Fruit fly (Drosophila melanogaster) whole organism, embryonic: ENCODE results near the gene CG32668.

Experiments used
- Atf3 ChIP-seq: fragments of 200-800 bp; sonication (Bioruptor generic); optimal IDR thresholded peaks from 3 replicates; lab custom pipeline; 2016; ENCODE audit warnings: missing biosample characterization, missing genetic modification characterization
- CG10147 ChIP-seq: fragments of 200-800 bp; sonication (Bioruptor generic); optimal IDR thresholded peaks from 2 replicates; lab custom pipeline; 2019; ENCODE audit warnings: missing biosample characterization, mild to moderate bottlenecking, missing genetic modification characterization, moderate library complexity
- CG10209 ChIP-seq: fragments of 200-800 bp; sonication (Bioruptor generic); optimal IDR thresholded peaks from 3 replicates; lab custom pipeline; 2017; ENCODE audit warnings: missing biosample characterization, mild to moderate bottlenecking, missing genetic modification characterization, missing genetic modification reagents
- CG1024 ChIP-seq: fragments of 200-800 bp; sonication (Bioruptor generic); IDR thresholded peaks from 2 replicates; pipeline ENCODE4 v1.3.6; 2022; ENCODE audit warnings: missing biosample characterization, missing genetic modification characterization
- CG10654 ChIP-seq: fragments of 200-800 bp; sonication (Bioruptor generic); optimal IDR thresholded peaks from 2 replicates; lab custom pipeline; 2016; ENCODE audit warnings: missing biosample characterization, missing genetic modification characterization
- CG12769 ChIP-seq: fragments of 200-800 bp; sonication (Bioruptor generic); optimal IDR thresholded peaks from 2 replicates; lab custom pipeline; 2019; ENCODE audit warnings: missing biosample characterization, mild to moderate bottlenecking, missing genetic modification characterization, moderate library complexity
- CG12942 ChIP-seq: fragments of 200-800 bp; sonication (Bioruptor generic); optimal IDR thresholded peaks from 3 replicates; lab custom pipeline; 2016; ENCODE audit warnings: missing biosample characterization, missing genetic modification characterization
- CG13287 ChIP-seq: fragments of 200-800 bp; sonication (Bioruptor generic); IDR thresholded peaks from 2 replicates; pipeline ENCODE4 v1.3.6; 2022; ENCODE audit warnings: missing biosample characterization, missing genetic modification characterization; ENCODE audit not compliant: partially characterized antibody
- CG14050 ChIP-seq: fragments of 200-800 bp; sonication (Bioruptor generic); IDR thresholded peaks from 3 replicates; pipeline ENCODE4 v1.3.6; 2022; ENCODE audit warnings: missing biosample characterization, missing genetic modification characterization
- CG14441 ChIP-seq: fragments of 200-800 bp; sonication (Bioruptor generic); IDR thresholded peaks from 2 replicates; pipeline ENCODE4 v1.3.6; 2022; ENCODE audit warnings: missing biosample characterization, missing genetic modification characterization
- CG16863 ChIP-seq: fragments of 200-800 bp; sonication (Bioruptor generic); optimal IDR thresholded peaks from 3 replicates; lab custom pipeline; 2016; ENCODE audit warnings: missing biosample characterization, missing genetic modification characterization
- CG17568 ChIP-seq: fragments of 200-800 bp; sonication (Bioruptor generic); optimal IDR thresholded peaks from 2 replicates; lab custom pipeline; 2018; ENCODE audit warnings: missing biosample characterization, mild to moderate bottlenecking, missing genetic modification characterization, moderate library complexity
- CG2202 ChIP-seq: fragments of 200-800 bp; sonication (Bioruptor generic); optimal IDR thresholded peaks from 2 replicates; lab custom pipeline; 2018; ENCODE audit warnings: missing biosample characterization, mild to moderate bottlenecking, missing genetic modification characterization
- CG32532 ChIP-seq: fragments of 200-800 bp; sonication (Bioruptor generic); IDR thresholded peaks from 2 replicates; pipeline ENCODE4 v1.3.6; 2022; ENCODE audit warnings: missing biosample characterization, missing genetic modification characterization
- CG32767 ChIP-seq: fragments of 200-800 bp; sonication (Bioruptor generic); IDR thresholded peaks from 2 replicates; pipeline ENCODE4 v1.3.6; 2022; ENCODE audit warnings: missing biosample characterization, missing genetic modification characterization
- CG33213 ChIP-seq: fragments of 200-800 bp; sonication (Bioruptor generic); optimal IDR thresholded peaks from 3 replicates; lab custom pipeline; 2016; ENCODE audit warnings: missing biosample characterization, missing genetic modification characterization
- CG3995 ChIP-seq: fragments of 200-800 bp; sonication (Bioruptor generic); optimal IDR thresholded peaks from 3 replicates; lab custom pipeline; 2016; ENCODE audit warnings: missing biosample characterization, missing genetic modification characterization
- CG4820 ChIP-seq: fragments of 200-800 bp; sonication (Bioruptor generic); optimal IDR thresholded peaks from 3 replicates; lab custom pipeline; 2016; ENCODE audit warnings: missing biosample characterization, missing genetic modification characterization
- CG6254 ChIP-seq: fragments of 200-800 bp; sonication (Bioruptor generic); optimal IDR thresholded peaks from 3 replicates; lab custom pipeline; 2017; ENCODE audit warnings: mild to moderate bottlenecking, missing biosample characterization, missing genetic modification reagents, missing genetic modification characterization
- CG6854 ChIP-seq: fragments of 200-800 bp; sonication (Bioruptor generic); optimal IDR thresholded peaks from 3 replicates; lab custom pipeline; 2017; ENCODE audit warnings: missing biosample characterization, mild to moderate bottlenecking, missing genetic modification characterization
- Dip2 ChIP-seq: fragments of 200-800 bp; sonication (Bioruptor generic); IDR thresholded peaks from 2 replicates; pipeline ENCODE4 v1.3.6; 2022; ENCODE audit warnings: missing biosample characterization, missing genetic modification characterization
- HHEX ChIP-seq: fragments of 200-800 bp; sonication (Bioruptor generic); optimal IDR thresholded peaks from 3 replicates; lab custom pipeline; 2017; ENCODE audit warnings: missing biosample characterization, mild to moderate bottlenecking, missing genetic modification characterization, missing genetic modification reagents
- Hr3 ChIP-seq: fragments of 200-800 bp; sonication (Bioruptor generic); optimal IDR thresholded peaks from 3 replicates; lab custom pipeline; 2016; ENCODE audit warnings: missing biosample characterization, missing genetic modification characterization
- Hr78 ChIP-seq, 2 experiments: fragments of 200-800 bp in 1 of 2; fragments of >200 bp in 1 of 2; sonication (Bioruptor generic) in 1 of 2; optimal IDR thresholded peaks; 2 replicates each; lab custom pipeline; 2017 to 2019; ENCODE audit warnings: missing biosample characterization in 2 of 2, missing genetic modification characterization in 2 of 2, mild to moderate bottlenecking in 1 of 2, moderate library complexity in 1 of 2
- NFAT ChIP-seq: fragments of 200-800 bp; sonication (Bioruptor generic); IDR thresholded peaks from 2 replicates; pipeline ENCODE4 v1.3.6; 2022; ENCODE audit warnings: missing biosample characterization, missing genetic modification characterization
- Sin3A ChIP-seq: fragments of >200 bp; optimal IDR thresholded peaks from 2 replicates; lab custom pipeline; 2018
- Sry-δ ChIP-seq: fragments of 200-800 bp; sonication (Bioruptor generic); optimal IDR thresholded peaks from 2 replicates; lab custom pipeline; 2016; ENCODE audit warnings: missing biosample characterization, missing genetic modification characterization
- Taf1 ChIP-seq: fragments of 200-800 bp; sonication (Bioruptor generic); IDR thresholded peaks from 2 replicates; pipeline ENCODE4 v1.3.6; 2022; ENCODE audit warnings: missing biosample characterization, missing genetic modification characterization
- Trl ChIP-seq, 3 experiments: fragments of >200 bp in 2 of 3; fragments of 200-800 bp in 1 of 3; sonication (Bioruptor generic) in 1 of 3; optimal IDR thresholded peaks; 2 replicates in 1 of 3; 3 replicates in 2 of 3; lab custom pipeline; 2016 to 2017; ENCODE audit warnings: missing biosample characterization in 1 of 3, missing genetic modification characterization in 1 of 3
- ab ChIP-seq: fragments of 200-800 bp; sonication (Bioruptor generic); optimal IDR thresholded peaks from 2 replicates; lab custom pipeline; 2016; ENCODE audit warnings: missing biosample characterization, missing genetic modification characterization
- az2 ChIP-seq: fragments of 200-800 bp; sonication (Bioruptor generic); optimal IDR thresholded peaks from 3 replicates; lab custom pipeline; 2016; ENCODE audit warnings: missing biosample characterization, missing genetic modification characterization
- bcd ChIP-seq: fragments of 200-800 bp; sonication (Bioruptor generic); optimal IDR thresholded peaks from 2 replicates; lab custom pipeline; 2017; ENCODE audit warnings: missing biosample characterization, mild to moderate bottlenecking, missing genetic modification characterization
- bsh ChIP-seq, 2 experiments: fragments of 200-800 bp; sonication (Bioruptor generic); optimal IDR thresholded peaks; 2 replicates each; lab custom pipeline; 2017 to 2018; ENCODE audit warnings: mild to moderate bottlenecking in 2 of 2, missing biosample characterization in 2 of 2, missing genetic modification characterization in 2 of 2, moderate library complexity in 1 of 2
- cg ChIP-seq: fragments of 200-800 bp; sonication (Bioruptor generic); optimal IDR thresholded peaks from 3 replicates; lab custom pipeline; 2019; ENCODE audit warnings: missing biosample characterization, mild to moderate bottlenecking, missing genetic modification characterization, moderate library complexity
- chif ChIP-seq, 2 experiments: fragments of 200-800 bp; sonication (Bioruptor generic); optimal IDR thresholded peaks; 3 replicates each; lab custom pipeline; 2016; ENCODE audit warnings: missing biosample characterization in 2 of 2, missing genetic modification characterization in 2 of 2
- da ChIP-seq: fragments of 200-800 bp; sonication (Bioruptor generic); optimal IDR thresholded peaks from 2 replicates; lab custom pipeline; 2016; ENCODE audit warnings: missing biosample characterization, missing genetic modification characterization
- dimm ChIP-seq: fragments of 200-800 bp; sonication (Bioruptor generic); IDR thresholded peaks from 2 replicates; pipeline ENCODE4 v1.3.6; 2022; ENCODE audit warnings: missing biosample characterization, missing genetic modification characterization
- dysf ChIP-seq: fragments of 200-800 bp; sonication (Bioruptor generic); IDR thresholded peaks from 3 replicates; pipeline ENCODE4 v1.3.6; 2022; ENCODE audit warnings: missing biosample characterization, missing genetic modification characterization
- ken ChIP-seq: fragments of 200-800 bp; sonication (Bioruptor generic); IDR thresholded peaks from 3 replicates; pipeline ENCODE4 v1.3.6; 2022; ENCODE audit warnings: missing biosample characterization, missing genetic modification characterization
- mam ChIP-seq: fragments of 200-800 bp; sonication (Bioruptor generic); optimal IDR thresholded peaks from 3 replicates; lab custom pipeline; 2016; ENCODE audit warnings: missing biosample characterization, missing genetic modification characterization
- mld ChIP-seq: fragments of 200-800 bp; sonication (Bioruptor generic); IDR thresholded peaks from 3 replicates; pipeline ENCODE4 v1.3.6; 2022; ENCODE audit warnings: missing biosample characterization, missing genetic modification characterization; ENCODE audit not compliant: partially characterized antibody
- org-1 ChIP-seq: fragments of 200-800 bp; sonication (Bioruptor generic); optimal IDR thresholded peaks from 2 replicates; lab custom pipeline; 2017; ENCODE audit warnings: missing biosample characterization, missing genetic modification characterization
- peb ChIP-seq: fragments of 200-800 bp; sonication (Bioruptor generic); IDR thresholded peaks from 2 replicates; pipeline ENCODE4 v1.3.6; 2022; ENCODE audit warnings: missing biosample characterization, missing genetic modification characterization
- pros ChIP-seq: fragments of 200-800 bp; sonication (Bioruptor generic); optimal IDR thresholded peaks from 3 replicates; lab custom pipeline; 2019; ENCODE audit warnings: missing biosample characterization, mild to moderate bottlenecking, missing genetic modification characterization, moderate library complexity
- ranshi ChIP-seq: fragments of 200-800 bp; sonication (Bioruptor generic); IDR thresholded peaks from 2 replicates; pipeline ENCODE4 v1.3.6; 2022; ENCODE audit warnings: missing biosample characterization, missing genetic modification characterization
- sc ChIP-seq, 3 experiments: fragments of >200 bp in 2 of 3; fragments of 200-800 bp in 1 of 3; sonication (Bioruptor generic) in 1 of 3; optimal IDR thresholded peaks; 2 replicates in 2 of 3; 3 replicates in 1 of 3; lab custom pipeline; 2017; ENCODE audit warnings: mild to moderate bottlenecking in 1 of 3, missing biosample characterization in 1 of 3, missing genetic modification characterization in 1 of 3, missing genetic modification reagents in 1 of 3
- sens ChIP-seq: fragments of 200-800 bp; sonication (Bioruptor generic); peaks from one replicate; lab custom pipeline; 2016; ENCODE audit warnings: missing biosample characterization, missing genetic modification characterization
- seq ChIP-seq: fragments of 200-800 bp; sonication (Bioruptor generic); IDR thresholded peaks from 2 replicates; pipeline ENCODE4 v1.3.6; 2022; ENCODE audit warnings: missing biosample characterization, missing genetic modification characterization
- tgo ChIP-seq: fragments of 200-800 bp; sonication (Bioruptor generic); IDR thresholded peaks from 3 replicates; pipeline ENCODE4 v1.3.6; 2022; ENCODE audit warnings: missing biosample characterization, missing genetic modification characterization
- unpg ChIP-seq: fragments of 200-800 bp; sonication (Bioruptor generic); optimal IDR thresholded peaks from 3 replicates; lab custom pipeline; 2018; ENCODE audit warnings: missing biosample characterization, mild to moderate bottlenecking, missing genetic modification characterization, moderate library complexity

The CG32668 gene

dm6 chrX:11155808-11156589, 3.6 kb downstream of the CG32668 start (continued):
- TF ChIP-seq CG14441 (GFP tag; lab: Robert Waterston, UW) (no peak), CG2202 (tag; lab: Kevin White, UChicago) (no peak), seq (GFP tag; lab: Robert Waterston, UW) (no peak), peb (no peak), sens (GFP tag; lab: Kevin White, UChicago) (peak; percentile 2), CG12942 (GFP tag; lab: Kevin White, UChicago) (no peak), CG13287 (GFP tag; lab: Robert Waterston, UW) (no peak), NFAT (no peak), pros (GFP tag; lab: Kevin White, UChicago) (no peak), Sin3A (no peak), ranshi (GFP tag; lab: Robert Waterston, UW) (no peak), CG16863 (no peak), org-1 (no peak), mld (GFP tag; lab: Robert Waterston, UW) (no peak), unpg (no peak), bsh (GFP tag; optimal IDR thresholded peaks at IDR 0.05; lab: Kevin White, UChicago) (no peak), Trl (optimal IDR thresholded peaks at IDR 0.05; lab: Kevin White, UChicago) (peak; percentile 7 to 33), Trl (GFP tag; optimal IDR thresholded peaks at IDR 0.05; lab: Kevin White, UChicago) (no peak), chif (GFP tag; optimal IDR thresholded peaks at IDR 0.05; lab: Kevin White, UChicago) (no peak), Atf3 (GFP tag; lab: Kevin White, UChicago) (no peak), Dip2 (no peak), CG32532 (GFP tag; lab: Robert Waterston, UW) (peak; percentile 69), da (GFP tag; lab: Kevin White, UChicago) (no peak), CG3995 (GFP tag; lab: Kevin White, UChicago) (no peak), CG6254 (no peak), CG4820 (GFP tag; lab: Kevin White, UChicago) (no peak), CG32767 (GFP tag; lab: Robert Waterston, UW) (no peak), az2 (GFP tag; lab: Kevin White, UChicago) (no peak), tgo (GFP tag; lab: Robert Waterston, UW) (no peak; the same call in 2 of the 3 replicates), ab (GFP tag; lab: Kevin White, UChicago) (no peak), sc (optimal IDR thresholded peaks at IDR 0.05; lab: Kevin White, UChicago) (no peak), sc (GFP tag; optimal IDR thresholded peaks at IDR 0.05; lab: Kevin White, UChicago) (no peak), CG12769 (tag; lab: Kevin White, UChicago) (no peak), CG10209 (GFP tag; lab: Kevin White, UChicago) (no peak), CG1024 (GFP tag; lab: Robert Waterston, UW) (no peak), Sry-δ (no peak), Taf1 (GFP tag; lab: Robert Waterston, UW) (no peak), ken (GFP tag; lab: Robert Waterston, UW) (no peak), CG6854 (no peak), Hr3 (GFP tag; lab: Kevin White, UChicago) (no peak), HHEX (no peak), CG10147 (GFP tag; lab: Kevin White, UChicago) (peak; percentile 43), CG33213 (GFP tag; lab: Kevin White, UChicago) (no peak), mam (GFP tag; lab: Kevin White, UChicago) (no peak), dysf (GFP tag; lab: Robert Waterston, UW) (peak; percentile 31; the same call in 1 of the 3 replicates), bcd (GFP tag; lab: Kevin White, UChicago) (peak; percentile 11), dimm (no peak), Hr78 (GFP tag; optimal IDR thresholded peaks at IDR 0.05; lab: Kevin White, UChicago) (no peak), CG14050 (GFP tag; lab: Robert Waterston, UW) (no peak), CG10654 (no peak), cg (GFP tag; lab: Kevin White, UChicago) (peak; percentile 55), CG17568 (GFP tag; lab: Kevin White, UChicago) (no peak)
